Worm (Caenorhabditis elegans) whole organism, L2 larva: ENCODE measurements around the gene zmp-4.

Source experiments
- C34F6.9 ChIP-seq: fragments of 150-350 bp; optimal IDR thresholded peaks from 2 replicates; lab custom pipeline; 2014; ENCODE audit warnings: missing biosample characterization, missing genetic modification characterization
- F13H6.1 ChIP-seq: sonication (generic microtip); optimal IDR thresholded peaks from 2 replicates; lab custom pipeline; 2016; ENCODE audit warnings: missing genetic modification characterization, missing compliant biosample characterization
- R02D3.7 ChIP-seq: fragments of 150-350 bp; optimal IDR thresholded peaks from 2 replicates; lab custom pipeline; 2014; ENCODE audit warnings: missing biosample characterization, missing genetic modification characterization
- ZK546.5 ChIP-seq: sonication (generic microtip); optimal IDR thresholded peaks from 2 replicates; lab custom pipeline; 2017; ENCODE audit warnings: missing biosample characterization, missing genetic modification characterization
- aly-2 ChIP-seq: fragments of 150-350 bp; optimal IDR thresholded peaks from 2 replicates; lab custom pipeline; 2014; ENCODE audit warnings: missing biosample characterization, missing genetic modification characterization
- ama-1 ChIP-seq: fragments of 150-350 bp; optimal IDR thresholded peaks from 2 replicates; lab custom pipeline; 2018; ENCODE audit warnings: inconsistent platforms
- ceh-16 ChIP-seq: fragments of 150-350 bp; optimal IDR thresholded peaks from 2 replicates; lab custom pipeline; 2014; ENCODE audit warnings: missing biosample characterization, missing genetic modification characterization
- dmd-4 ChIP-seq: sonication (generic microtip); optimal IDR thresholded peaks from 2 replicates; lab custom pipeline; 2017; ENCODE audit warnings: missing biosample characterization, missing genetic modification characterization
- egl-27 ChIP-seq: sonication (generic microtip); optimal IDR thresholded peaks from 3 replicates; lab custom pipeline; 2017; ENCODE audit warnings: missing biosample characterization, missing genetic modification reagents, missing genetic modification characterization
- elt-1 ChIP-seq: fragments of 150-350 bp; optimal IDR thresholded peaks from 2 replicates; lab custom pipeline; 2014; ENCODE audit warnings: missing biosample characterization, missing genetic modification characterization
- fos-1 ChIP-seq: fragments of 150-350 bp; optimal IDR thresholded peaks from 2 replicates; lab custom pipeline; 2014; ENCODE audit warnings: missing biosample characterization, missing genetic modification characterization
- gmeb-1 ChIP-seq: fragments of 150-350 bp; optimal IDR thresholded peaks from 2 replicates; lab custom pipeline; 2014; ENCODE audit warnings: missing biosample characterization, missing genetic modification characterization
- lin-11 ChIP-seq: fragments of 150-350 bp; sonication (generic microtip); optimal IDR thresholded peaks from 2 replicates; lab custom pipeline; 2014; ENCODE audit warnings: missing biosample characterization, missing genetic modification characterization, inconsistent platforms, mixed read lengths
- lin-13 ChIP-seq: fragments of 150-350 bp; optimal IDR thresholded peaks from 2 replicates; lab custom pipeline; 2014; ENCODE audit warnings: missing biosample characterization, missing genetic modification reagents, missing genetic modification characterization
- lin-39 ChIP-seq: fragments of 150-350 bp; optimal IDR thresholded peaks from 2 replicates; lab custom pipeline; 2014; ENCODE audit warnings: missing biosample characterization, missing genetic modification reagents, missing genetic modification characterization
- lsy-2 ChIP-seq, 2 experiments: fragments of 150-350 bp in 1 of 2; sonication (generic microtip) in 1 of 2; optimal IDR thresholded peaks; 2 replicates each; lab custom pipeline; 2014 to 2017; ENCODE audit warnings: missing biosample characterization in 2 of 2, missing genetic modification characterization in 2 of 2
- mab-5 ChIP-seq: fragments of 150-350 bp; optimal IDR thresholded peaks from 2 replicates; lab custom pipeline; 2014; ENCODE audit warnings: missing biosample characterization, missing genetic modification characterization
- mbf-1 ChIP-seq: sonication (generic microtip); optimal IDR thresholded peaks from 2 replicates; lab custom pipeline; 2017; ENCODE audit warnings: missing biosample characterization, missing genetic modification characterization
- nhr-10 ChIP-seq: sonication (generic microtip); optimal IDR thresholded peaks from 2 replicates; lab custom pipeline; 2017; ENCODE audit warnings: missing biosample characterization, missing genetic modification characterization
- nhr-11 ChIP-seq: fragments of 150-350 bp; optimal IDR thresholded peaks from 2 replicates; lab custom pipeline; 2014; ENCODE audit warnings: missing biosample characterization, missing genetic modification characterization
- nhr-129 ChIP-seq: fragments of 150-350 bp; optimal IDR thresholded peaks from 2 replicates; lab custom pipeline; 2014; ENCODE audit warnings: missing biosample characterization, missing genetic modification characterization
- nhr-21 ChIP-seq: fragments of 150-350 bp; optimal IDR thresholded peaks from 2 replicates; lab custom pipeline; 2014; ENCODE audit warnings: missing biosample characterization, missing genetic modification characterization
- nhr-23 ChIP-seq: fragments of 150-350 bp; optimal IDR thresholded peaks from 2 replicates; lab custom pipeline; 2014; ENCODE audit warnings: missing biosample characterization, missing genetic modification reagents, missing genetic modification characterization
- nhr-237 ChIP-seq: fragments of 150-350 bp; optimal IDR thresholded peaks from 2 replicates; lab custom pipeline; 2014; ENCODE audit warnings: missing biosample characterization, missing genetic modification characterization
- nhr-25 ChIP-seq: fragments of 150-350 bp; sonication (generic microtip); optimal IDR thresholded peaks from 3 replicates; lab custom pipeline; 2014; ENCODE audit warnings: missing biosample characterization, missing genetic modification characterization
- nhr-77 ChIP-seq: fragments of 150-350 bp; optimal IDR thresholded peaks from 2 replicates; lab custom pipeline; 2014; ENCODE audit warnings: missing biosample characterization, missing genetic modification characterization
- sem-4 ChIP-seq: fragments of 150-350 bp; optimal IDR thresholded peaks from 2 replicates; lab custom pipeline; 2014; ENCODE audit warnings: missing biosample characterization, missing genetic modification reagents, missing genetic modification characterization
- skn-1 ChIP-seq: sonication (generic microtip); optimal IDR thresholded peaks from 2 replicates; lab custom pipeline; 2017; ENCODE audit warnings: missing biosample characterization, missing genetic modification characterization
- sma-3 ChIP-seq: sonication (generic microtip); optimal IDR thresholded peaks from 2 replicates; lab custom pipeline; 2016; ENCODE audit warnings: missing genetic modification reagents, missing genetic modification characterization, missing compliant biosample characterization
- sma-9 ChIP-seq, 2 experiments: fragments of 150-350 bp in 1 of 2; sonication (generic microtip) in 1 of 2; optimal IDR thresholded peaks; 2 replicates each; lab custom pipeline; 2014 to 2016; ENCODE audit warnings: missing genetic modification characterization in 2 of 2, mild to moderate bottlenecking in 1 of 2, missing biosample characterization in 1 of 2, missing compliant biosample characterization in 1 of 2, missing genetic modification reagents in 1 of 2, moderate library complexity in 1 of 2
- snpc-4 ChIP-seq: fragments of 150-350 bp; optimal IDR thresholded peaks from 2 replicates; lab custom pipeline; 2014; ENCODE audit warnings: missing biosample characterization, missing genetic modification characterization
- unc-55 ChIP-seq: fragments of 150-350 bp; sonication (generic microtip); optimal IDR thresholded peaks from 3 replicates; lab custom pipeline; 2014; ENCODE audit warnings: missing biosample characterization, missing genetic modification reagents, missing genetic modification characterization
- ztf-11 ChIP-seq: sonication (generic microtip); optimal IDR thresholded peaks from 2 replicates; lab custom pipeline; 2017; ENCODE audit warnings: missing biosample characterization, missing genetic modification characterization

Gene zmp-4

DNA sequence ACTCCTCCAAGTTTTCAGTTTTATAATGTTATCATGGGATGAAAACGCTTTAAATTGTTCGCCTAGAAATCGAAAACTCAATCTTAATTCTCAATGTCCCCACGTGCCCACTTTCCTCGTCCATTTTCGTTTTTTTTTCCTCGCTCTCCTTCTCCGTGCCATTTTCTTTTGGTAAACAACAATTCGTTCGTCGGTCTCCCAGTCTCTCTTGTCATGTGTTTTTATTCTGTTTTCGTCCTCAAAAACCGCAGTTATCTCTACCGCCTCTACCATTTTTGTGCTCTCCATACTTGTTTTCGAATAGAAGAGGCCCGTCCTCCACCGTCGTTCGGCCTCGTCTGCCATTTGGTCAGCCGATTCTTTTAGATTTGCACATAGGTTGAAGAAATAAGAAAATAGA is 27.2 kb upstream of the zmp-4 start:
- TF ChIP-seq nhr-21 (tag; lab: Kevin White, UChicago) (no peak), ama-1 (lab: Kevin White, UChicago) (peak; percentile 17), nhr-129 (peak; percentile 83), lin-11 (tag; lab: Kevin White, UChicago) (peak; percentile 43), mab-5 (tag; lab: Kevin White, UChicago) (no peak), C34F6.9 (peak; percentile 49)

DNA sequence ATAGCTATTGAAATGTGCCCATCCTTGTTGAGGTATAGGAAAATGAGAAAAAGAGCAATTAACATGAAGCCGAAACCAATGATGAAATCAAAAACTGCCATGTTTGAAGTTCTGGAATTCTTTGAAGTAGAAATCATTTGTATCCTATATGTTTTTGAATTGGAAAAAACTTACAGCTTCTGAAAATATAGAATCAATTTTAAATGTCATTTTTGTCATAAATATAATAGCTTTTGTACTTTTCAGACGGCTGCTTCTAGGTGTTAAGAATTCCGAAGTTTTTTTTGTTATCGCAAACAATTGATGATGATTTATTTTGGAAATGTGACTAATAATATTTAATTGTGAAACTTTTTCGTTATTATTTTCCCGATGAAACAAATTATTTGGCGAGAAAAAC is 25.6 kb upstream of the zmp-4 start, which contains the start of gene C30G7.4:
TSS of gene C30G7.4 (minus strand) at position 101 of the 400 bp plus-strand sequence.
- TF ChIP-seq nhr-77 (no peak), ceh-16 (tag; lab: Kevin White, UChicago) (no peak), gmeb-1 (tag; lab: Kevin White, UChicago) (no peak), nhr-21 (tag; lab: Kevin White, UChicago) (no peak), nhr-10 (tag; lab: Kevin White, UChicago) (no peak), R02D3.7 (tag; lab: Kevin White, UChicago) (no peak), lin-11 (tag; lab: Kevin White, UChicago) (no peak), ama-1 (lab: Kevin White, UChicago) (no peak), lsy-2 (tag; optimal IDR thresholded peaks at IDR 0.05; lab: Kevin White, UChicago) (no peak), dmd-4 (tag; lab: Kevin White, UChicago) (no peak), nhr-23 (no peak), snpc-4 (tag; lab: Kevin White, UChicago) (no peak)
- TF ChIP-seq, all 48 proteins: peak for 0

DNA sequence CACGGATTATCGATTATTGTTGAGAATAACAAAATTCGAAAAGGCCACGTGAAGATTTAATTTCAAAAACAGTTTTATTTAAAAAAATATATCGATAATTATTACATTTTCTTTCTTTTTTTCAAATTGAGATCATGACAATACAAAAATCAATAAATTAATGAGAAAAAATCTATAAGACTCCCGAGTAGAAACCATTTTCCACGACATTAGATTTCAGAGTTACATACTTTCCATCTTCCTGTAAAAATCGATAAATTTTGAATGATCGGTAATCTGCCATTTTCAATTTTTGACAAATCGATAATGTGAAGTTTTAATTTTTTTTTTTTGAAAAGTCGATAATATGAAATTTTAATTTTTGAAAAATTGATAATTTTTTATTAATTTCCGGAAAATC is 24.3 kb upstream of the zmp-4 start, which contains the start of gene C30G7.3:
TSS of gene C30G7.3 (minus strand) at position 8 of the 400 bp plus-strand sequence.
- TF ChIP-seq F13H6.1 (tag; lab: Kevin White, UChicago): no peak
- no peak for TF ChIP-seq fos-1 (tag; lab: Kevin White, UChicago)
- no peak for TF ChIP-seq unc-55 (GFP tag; lab: Kevin White, UChicago)

DNA sequence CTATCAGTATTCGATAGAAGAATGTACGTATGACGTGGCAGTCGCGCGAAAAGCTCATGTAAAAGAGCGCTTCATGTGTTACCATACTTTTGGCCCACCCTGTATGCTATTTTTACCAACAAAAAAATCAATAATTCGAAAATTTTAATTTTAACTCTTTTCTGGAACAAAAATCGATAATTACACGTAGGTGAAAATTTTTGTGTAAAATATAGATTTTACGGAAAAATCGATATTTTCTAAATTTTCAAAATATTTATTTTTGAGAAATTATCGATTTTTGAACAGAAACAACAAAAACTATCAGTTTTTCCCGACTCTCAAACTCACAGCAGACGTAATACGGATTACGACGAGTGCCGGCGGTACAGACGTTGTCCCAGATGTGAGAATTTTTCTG is 23.7 kb upstream of the zmp-4 start:
- TF ChIP-seq lin-13 (no peak), nhr-11 (tag; lab: Kevin White, UChicago) (no peak), sma-3 (GFP tag; lab: Kevin White, UChicago) (no peak), gmeb-1 (tag; lab: Kevin White, UChicago) (no peak), ztf-11 (tag; lab: Kevin White, UChicago) (no peak), ZK546.5 (no peak), elt-1 (tag; lab: Kevin White, UChicago) (no peak), ceh-16 (tag; lab: Kevin White, UChicago) (no peak), mbf-1 (tag; lab: Kevin White, UChicago) (no peak), mab-5 (tag; lab: Kevin White, UChicago) (no peak)

DNA sequence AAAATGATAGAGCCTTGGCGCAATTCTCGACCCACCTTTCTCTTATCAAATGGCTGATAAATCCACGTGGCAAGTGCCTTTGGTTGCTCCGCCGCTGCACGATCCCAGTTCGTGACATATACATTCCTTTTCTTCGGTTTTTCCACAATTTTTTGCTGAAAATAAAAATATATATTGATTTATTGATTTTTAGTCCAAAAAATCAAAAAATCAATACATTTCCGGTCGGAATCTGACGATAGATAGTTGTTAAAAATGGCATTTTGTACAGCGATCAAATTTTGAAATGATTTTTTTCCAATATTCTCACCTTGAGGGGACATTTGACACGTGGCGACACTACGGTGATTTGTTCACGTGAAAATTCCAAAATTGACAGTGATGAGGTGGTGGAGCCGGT is 22.4 kb upstream of the zmp-4 start:
- TF ChIP-seq egl-27 (tag; lab: Kevin White, UChicago) (no peak), lin-39 (no peak), lin-13 (no peak), nhr-25 (tag; lab: Kevin White, UChicago) (no peak), ZK546.5 (no peak), snpc-4 (tag; lab: Kevin White, UChicago) (no peak), nhr-129 (no peak), sma-9 (GFP tag; optimal IDR thresholded peaks at IDR 0.05; lab: Kevin White, UChicago) (no peak), sma-9 (tag; optimal IDR thresholded peaks at IDR 0.05; lab: Kevin White, UChicago) (no peak), nhr-23 (no peak), nhr-10 (tag; lab: Kevin White, UChicago) (no peak), F13H6.1 (tag; lab: Kevin White, UChicago) (no peak), unc-55 (GFP tag; lab: Kevin White, UChicago) (no peak), elt-1 (tag; lab: Kevin White, UChicago) (no peak), skn-1 (tag; lab: Kevin White, UChicago) (no peak), ztf-11 (tag; lab: Kevin White, UChicago) (no peak), gmeb-1 (tag; lab: Kevin White, UChicago) (no peak), aly-2 (no peak), lin-11 (tag; lab: Kevin White, UChicago) (no peak), sem-4 (tag; lab: Kevin White, UChicago) (no peak)

DNA sequence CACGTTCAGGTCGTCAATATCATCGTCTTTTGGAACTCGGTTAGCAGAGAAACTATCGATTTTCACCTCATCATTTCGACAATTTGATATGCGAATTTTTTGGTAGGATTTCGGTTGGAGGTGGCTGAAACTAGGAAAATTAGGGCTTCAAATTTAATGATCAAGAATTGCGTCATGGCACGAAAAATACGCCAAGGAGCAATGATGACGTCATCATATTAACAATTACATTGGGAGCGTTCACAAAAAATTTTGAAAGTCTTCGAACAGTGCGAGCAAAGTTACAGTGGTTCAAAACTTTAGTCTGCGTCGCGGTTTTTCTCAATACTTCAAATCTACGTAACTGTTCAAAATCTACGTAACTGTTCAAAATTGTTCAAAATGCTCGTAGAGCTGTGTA is 21.5 kb upstream of the zmp-4 start:
- TF ChIP-seq nhr-11 (tag; lab: Kevin White, UChicago) (no peak), mab-5 (tag; lab: Kevin White, UChicago) (no peak), elt-1 (tag; lab: Kevin White, UChicago) (no peak), mbf-1 (tag; lab: Kevin White, UChicago) (no peak), nhr-237 (tag; lab: Kevin White, UChicago) (no peak)
